Fruit fly (Drosophila melanogaster): Measurements from ENCODE around the gene scf.
A peak's percentile ranks its signal among the peaks of the same experiment; 100 is the strongest.

The scf gene

dm6 chr3L:1275767-1276166 is 22.7 kb upstream of the scf start, which contains the start of gene CG32333 (continued):
- TF ChIP-seq sqz (GFP tag; optimal IDR thresholded peaks at IDR 0.05) = no peak
- no peak for TF ChIP-seq Asciz (GFP tag; optimal IDR thresholded peaks at IDR 0.05)
- no peak for TF ChIP-seq D19B (GFP tag; optimal IDR thresholded peaks at IDR 0.05)
- TF ChIP-seq otp (GFP tag; IDR thresholded peaks at IDR 0.05) = no peak
- TF ChIP-seq sisA (GFP tag; IDR thresholded peaks at IDR 0.05) = no peak
- TF ChIP-seq sd (tag; optimal IDR thresholded peaks at IDR 0.05) = peak; percentile 31
- no peak for TF ChIP-seq Nf-YB (GFP tag; optimal IDR thresholded peaks at IDR 0.05)
- TF ChIP-seq Jarid2 (GFP tag; optimal IDR thresholded peaks at IDR 0.05) = peak; percentile 45
- peak; percentile 42 to 68 for TF ChIP-seq Trl (optimal IDR thresholded peaks at IDR 0.05)
- TF ChIP-seq Trl (GFP tag; optimal IDR thresholded peaks at IDR 0.05) = no peak
- peak; percentile 2 for TF ChIP-seq abd-A (tag; optimal IDR thresholded peaks at IDR 0.05)
- TF ChIP-seq CG10321 (GFP tag; IDR thresholded peaks at IDR 0.05) = no peak
- no peak for TF ChIP-seq dan (GFP tag; IDR thresholded peaks at IDR 0.05)
- peak; percentile 91 for TF ChIP-seq Deaf1 (tag; optimal IDR thresholded peaks at IDR 0.05)
- peak; percentile 45; the same call in 1 of the 2 replicates for TF ChIP-seq CG42726 (GFP tag; IDR thresholded peaks at IDR 0.05; ENCODE audit: partially characterized antibody)
- no peak for TF ChIP-seq CG4360 (GFP tag; IDR thresholded peaks at IDR 0.05)

dm6 chr3L:1277937-1278336 is 20.5 kb upstream of the scf start:
- no peak for TF ChIP-seq CG15696 (tag; optimal IDR thresholded peaks at IDR 0.05)
- TF ChIP-seq Sin3A (optimal IDR thresholded peaks at IDR 0.05) = no peak
- no peak for TF ChIP-seq tna (GFP tag; IDR thresholded peaks at IDR 0.05; ENCODE audit: partially characterized antibody)
- TF ChIP-seq gcm (GFP tag; optimal IDR thresholded peaks at IDR 0.05) = no peak
- no peak for TF ChIP-seq ewg (GFP tag; optimal IDR thresholded peaks at IDR 0.05)
- no peak for TF ChIP-seq Scr (GFP tag; IDR thresholded peaks at IDR 0.05; ENCODE audit: partially characterized antibody)

- TF ChIP-seq maf-S (GFP tag; optimal IDR thresholded peaks at IDR 0.05) (no peak), CG2120 (GFP tag; optimal IDR thresholded peaks at IDR 0.05) (peak; percentile 17), Rfx (GFP tag; IDR thresholded peaks at IDR 0.05) (no peak), CG10274 (GFP tag; optimal IDR thresholded peaks at IDR 0.05) (no peak), CG14860 (GFP tag; IDR thresholded peaks at IDR 0.05; ENCODE audit: partially characterized antibody) (no peak), CG9727 (GFP tag; optimal IDR thresholded peaks at IDR 0.05) (no peak), gce (GFP tag; IDR thresholded peaks at IDR 0.05) (no peak), jing (GFP tag; optimal IDR thresholded peaks at IDR 0.05) (no peak), ara (GFP tag; IDR thresholded peaks at IDR 0.05) (no peak), E2f2 (GFP tag; IDR thresholded peaks at IDR 0.05) (no peak), lmd (GFP tag; IDR thresholded peaks at IDR 0.05) (0 out of 2 replicates have a peak, but pooled peaks have one; percentile 9), CG17328 (GFP tag; IDR thresholded peaks at IDR 0.05) (no peak), Dll (GFP tag; IDR thresholded peaks at IDR 0.05; ENCODE audit: partially characterized antibody) (no peak), Pdp1 (GFP tag; optimal IDR thresholded peaks at IDR 0.05) (no peak), NfI (GFP tag; optimal IDR thresholded peaks at IDR 0.05) (no peak), CG8281 (tag; optimal IDR thresholded peaks at IDR 0.05) (no peak), CG13123 (GFP tag; optimal IDR thresholded peaks at IDR 0.05) (no peak), CG8388 (GFP tag; optimal IDR thresholded peaks at IDR 0.05) (no peak), fd3F (GFP tag; optimal IDR thresholded peaks at IDR 0.05) (no peak), CG8924 (tag; optimal IDR thresholded peaks at IDR 0.05) (no peak), ssp (GFP tag; IDR thresholded peaks at IDR 0.05) (0 out of 2 replicates have a peak, but pooled peaks have one; percentile 11), phol (tag; optimal IDR thresholded peaks at IDR 0.05) (no peak), ewg (GFP tag; optimal IDR thresholded peaks at IDR 0.05) (no peak), gcm2 (GFP tag; optimal IDR thresholded peaks at IDR 0.05) (no peak), CG31441 (GFP tag; IDR thresholded peaks at IDR 0.05) (no peak), dysf (GFP tag; IDR thresholded peaks at IDR 0.05) (peak; percentile 28; the same call in 1 of the 3 replicates), CG8290 (GFP tag; optimal IDR thresholded peaks at IDR 0.05) (no peak), CG8290 (tag; optimal IDR thresholded peaks at IDR 0.05) (peak in 1 of 2 experiments; percentile 12), CG3847 (GFP tag; IDR thresholded peaks at IDR 0.05) (0 out of 2 replicates have a peak, but pooled peaks have one; percentile 16)
Observed at dm6 chr3L:1279685-1280084, 18.8 kb upstream of the scf start.
